Worm (Caenorhabditis elegans): ENCODE data around the gene enri-2.

ce11 chrX:14545543-14545942 is at the start of gene enri-2:
- TF ChIP-seq duxl-1 (tag; optimal IDR thresholded peaks at IDR 0.05; ENCODE audit: poor library complexity) (no peak), ces-1 (GFP tag; optimal IDR thresholded peaks at IDR 0.05) (no peak), lsy-2 (tag; optimal IDR thresholded peaks at IDR 0.05) (no peak), nhr-76 (tag; optimal IDR thresholded peaks at IDR 0.05) (no peak), pqm-1 (tag; optimal IDR thresholded peaks at IDR 0.05) (no peak), vab-7 (GFP tag; IDR thresholded peaks at IDR 0.05) (no peak), rbr-2 (tag; optimal IDR thresholded peaks at IDR 0.05) (no peak), zfp-3 (GFP tag; conservative IDR thresholded peaks at IDR 0.05) (no peak)

Measured in whole organism, L4 larva.